Worm (Caenorhabditis elegans): ENCODE measurements around the gene set-6.

Gene set-6

ce11 chrX:12017908-12018479, 43.5 kb upstream of the set-6 start, which contains the start of the genes nmat-1 and ucr-2.1 (continued):
- TF ChIP-seq elt-1 (tag; optimal IDR thresholded peaks at IDR 0.05) = no peak
- TF ChIP-seq unc-39 (tag; optimal IDR thresholded peaks at IDR 0.05) = no peak
- peak; percentile 69 for TF ChIP-seq nhr-43 (tag; optimal IDR thresholded peaks at IDR 0.05; ENCODE audit: poor library complexity, severe bottlenecking)

DNA sequence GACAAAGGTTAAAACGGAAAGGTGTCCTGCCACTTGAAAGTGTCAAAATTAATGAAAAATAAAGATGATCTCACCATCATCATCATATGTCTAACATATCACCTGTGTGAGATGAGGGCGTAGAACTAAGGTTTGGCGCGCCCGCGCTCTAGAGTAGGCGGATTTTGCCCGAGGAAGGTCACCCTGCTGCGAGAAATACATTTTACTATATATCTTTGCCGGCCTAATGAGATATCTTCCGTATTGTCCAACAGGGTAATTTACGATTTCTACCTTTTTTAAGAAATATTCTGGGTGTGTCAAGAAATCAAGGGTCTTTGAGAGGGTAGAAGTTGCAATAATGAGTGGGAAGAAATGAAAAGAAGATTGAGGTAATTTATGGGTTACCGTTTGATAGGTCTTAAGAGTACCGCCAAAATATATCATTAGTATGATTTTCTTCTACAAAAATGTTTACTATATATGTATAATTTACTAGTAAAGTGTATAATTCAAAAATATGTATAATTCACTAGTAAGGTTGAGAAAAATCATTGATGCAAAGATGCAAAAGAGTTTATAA, 33.5 kb upstream of the set-6 start:
- no peak for TF ChIP-seq ama-1 (optimal IDR thresholded peaks at IDR 0.05)
- peak; percentile 29 for TF ChIP-seq nhr-25 (tag; optimal IDR thresholded peaks at IDR 0.05)

ce11 chrX:12006470-12006869, 32.0 kb upstream of the set-6 start:
- no peak for TF ChIP-seq pha-4 (tag; optimal IDR thresholded peaks at IDR 0.05)
- no peak for TF ChIP-seq nhr-11 (tag; optimal IDR thresholded peaks at IDR 0.05)
- TF ChIP-seq elt-2 (tag; optimal IDR thresholded peaks at IDR 0.05) = peak; percentile 8

DNA sequence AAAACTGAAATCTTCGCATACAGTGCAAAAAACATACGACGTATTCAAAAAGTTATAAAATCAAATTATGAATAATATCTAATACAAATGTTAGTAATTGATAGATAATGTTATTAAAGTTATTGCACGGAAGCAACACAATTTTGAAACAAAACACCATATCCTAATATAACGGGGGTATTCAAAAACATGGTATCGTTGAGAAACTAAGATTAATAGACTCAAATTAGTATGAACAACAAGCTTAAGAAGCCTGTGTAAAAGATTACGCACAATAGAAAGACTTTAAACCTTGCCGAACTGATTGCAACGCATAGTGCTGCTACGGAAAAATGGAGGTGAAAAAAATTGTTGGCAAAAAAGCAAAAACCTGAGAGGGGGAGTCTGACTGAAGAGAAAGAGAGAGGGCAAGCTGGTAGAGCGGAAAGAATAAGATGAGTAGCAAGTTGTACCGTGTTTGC, 31.1 kb upstream of the set-6 start, which contains the start of gene sma-5:
sma-5 (minus strand) TSS at position 51 of the 461 bp plus-strand sequence.
- no peak for TF ChIP-seq elt-2 (tag; optimal IDR thresholded peaks at IDR 0.05)
- no peak for TF ChIP-seq daf-12 (tag; optimal IDR thresholded peaks at IDR 0.05)
- TF ChIP-seq ceh-9 (tag; optimal IDR thresholded peaks at IDR 0.05) = no peak
- no peak for TF ChIP-seq lin-15B (tag; optimal IDR thresholded peaks at IDR 0.05)

- no peak for TF ChIP-seq elt-3 (tag; optimal IDR thresholded peaks at IDR 0.05)
- peak; percentile 70 for TF ChIP-seq elt-2 (tag; optimal IDR thresholded peaks at IDR 0.05)
- no peak for TF ChIP-seq zag-1 (tag; optimal IDR thresholded peaks at IDR 0.05)
- TF ChIP-seq tbx-2 (tag; optimal IDR thresholded peaks at IDR 0.05) = no peak
- TF ChIP-seq jun-1 (tag; optimal IDR thresholded peaks at IDR 0.05) = peak; percentile 1
- no peak for TF ChIP-seq ceh-16 (tag; optimal IDR thresholded peaks at IDR 0.05)
- TF ChIP-seq ztf-11 (tag; optimal IDR thresholded peaks at IDR 0.05) = no peak
- peak; percentile 40 for TF ChIP-seq pqm-1 (tag; optimal IDR thresholded peaks at IDR 0.05)
- no peak for TF ChIP-seq aly-2 (tag; optimal IDR thresholded peaks at IDR 0.05)
Measured at ce11 chrX:12004925-12005324, 30.4 kb upstream of the set-6 start.

DNA sequence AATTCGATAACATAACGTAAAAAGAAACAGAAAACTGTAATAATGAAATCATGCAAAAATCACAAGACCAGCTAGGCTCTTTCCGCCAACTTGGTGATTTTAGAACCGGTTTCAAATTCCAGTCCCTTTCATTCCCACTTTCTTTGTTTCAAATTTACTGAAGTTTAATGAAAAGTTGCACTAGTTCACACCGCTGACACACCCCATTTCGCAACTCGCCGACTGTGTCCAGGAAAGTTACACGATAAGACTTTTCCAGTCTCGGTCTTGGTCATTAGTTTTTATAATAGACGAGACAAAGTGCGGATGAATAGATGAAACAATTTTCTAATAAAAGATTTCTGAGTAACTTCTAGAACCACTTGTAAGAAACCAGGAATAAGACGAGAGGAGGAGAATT, 29.5 kb upstream of the set-6 start:
- no peak for TF ChIP-seq nhr-43 (tag; optimal IDR thresholded peaks at IDR 0.05; ENCODE audit: poor library complexity, severe bottlenecking)
- peak; percentile 2 for TF ChIP-seq pqm-1 (tag; optimal IDR thresholded peaks at IDR 0.05)
- peak; percentile 35 for TF ChIP-seq elt-2 (tag; optimal IDR thresholded peaks at IDR 0.05)
- no peak for TF ChIP-seq ceh-28 (tag; optimal IDR thresholded peaks at IDR 0.05)

- peak; percentile 67 for TF ChIP-seq elt-2 (tag; optimal IDR thresholded peaks at IDR 0.05)
- no peak for TF ChIP-seq lin-15B (tag; optimal IDR thresholded peaks at IDR 0.05)
- peak; percentile 2 for TF ChIP-seq pqm-1 (tag; optimal IDR thresholded peaks at IDR 0.05)
- TF ChIP-seq ztf-4 (tag; optimal IDR thresholded peaks at IDR 0.05) = no peak
- TF ChIP-seq aly-2 (tag; optimal IDR thresholded peaks at IDR 0.05) = no peak
- TF ChIP-seq daf-12 (tag; optimal IDR thresholded peaks at IDR 0.05) = no peak
Measured at ce11 chrX:12001600-12001999, 27.1 kb upstream of the set-6 start.

- TF ChIP-seq elt-2 (tag; optimal IDR thresholded peaks at IDR 0.05) (peak; percentile 45), ama-1 (optimal IDR thresholded peaks at IDR 0.05) (no peak), jun-1 (tag; optimal IDR thresholded peaks at IDR 0.05) (no peak), nhr-11 (tag; optimal IDR thresholded peaks at IDR 0.05) (no peak), nhr-25 (tag; optimal IDR thresholded peaks at IDR 0.05) (no peak), unc-62 (GFP tag; optimal IDR thresholded peaks at IDR 0.05) (no peak), pqm-1 (tag; optimal IDR thresholded peaks at IDR 0.05) (peak; percentile 36), unc-39 (tag; optimal IDR thresholded peaks at IDR 0.05) (no peak), ztf-4 (tag; optimal IDR thresholded peaks at IDR 0.05) (no peak), mdl-1 (tag; optimal IDR thresholded peaks at IDR 0.05) (no peak)
Measured at ce11 chrX:11999573-11999972, 25.1 kb upstream of the set-6 start.

ce11 chrX:11996606-11997005, 22.1 kb upstream of the set-6 start:
- TF ChIP-seq pqm-1 (tag; optimal IDR thresholded peaks at IDR 0.05) = peak; percentile 66
- TF ChIP-seq pha-4 (tag; optimal IDR thresholded peaks at IDR 0.05) = peak; percentile 42
- TF ChIP-seq nhr-12 (tag; optimal IDR thresholded peaks at IDR 0.05) = no peak
- TF ChIP-seq elt-2 (tag; optimal IDR thresholded peaks at IDR 0.05) = peak; percentile 32
